Worm (Caenorhabditis elegans) whole organism, late embryonic: Measurements from ENCODE around the gene R160.6.

Experiments
- C08G9.2 ChIP-seq: sonication (generic microtip); optimal IDR thresholded peaks from 2 replicates; lab custom pipeline; 2016; ENCODE audit warnings: mild to moderate bottlenecking, missing genetic modification characterization, moderate library complexity, missing compliant biosample characterization
- F13H6.1 ChIP-seq: sonication (generic microtip); optimal IDR thresholded peaks from 2 replicates; lab custom pipeline; 2016; ENCODE audit warnings: missing genetic modification characterization, missing compliant biosample characterization
- T23F11.4 ChIP-seq: fragments of 200-800 bp; sonication (Bioruptor generic); optimal IDR thresholded peaks from 2 replicates; lab custom pipeline; 2018; ENCODE audit warnings: mild to moderate bottlenecking, missing genetic modification characterization, missing compliant biosample characterization
- Y22D7AL.16 ChIP-seq: sonication (generic microtip); optimal IDR thresholded peaks from 2 replicates; lab custom pipeline; 2016; ENCODE audit warnings: missing genetic modification characterization, missing compliant biosample characterization
- ahr-1 ChIP-seq: sonication (generic microtip); optimal IDR thresholded peaks from 2 replicates; lab custom pipeline; 2016; ENCODE audit warnings: missing genetic modification characterization, missing compliant biosample characterization
- ama-1 ChIP-seq: fragments of 150-350 bp; optimal IDR thresholded peaks from 2 replicates; lab custom pipeline; 2014
- ceh-14 ChIP-seq: sonication (generic microtip); optimal IDR thresholded peaks from 2 replicates; lab custom pipeline; 2016; ENCODE audit warnings: missing genotype, missing genetic modification characterization, missing compliant biosample characterization
- ceh-18 ChIP-seq: sonication (generic microtip); optimal IDR thresholded peaks from 2 replicates; lab custom pipeline; 2016; ENCODE audit warnings: missing genetic modification characterization, missing compliant biosample characterization
- ceh-19 ChIP-seq: fragments of 200-800 bp; sonication (Bioruptor generic); optimal IDR thresholded peaks from 2 replicates; lab custom pipeline; 2018; ENCODE audit warnings: mild to moderate bottlenecking, missing genetic modification characterization, missing compliant biosample characterization
- ceh-2 ChIP-seq: sonication (generic microtip); optimal IDR thresholded peaks from 2 replicates; lab custom pipeline; 2016; ENCODE audit warnings: missing genotype, missing genetic modification characterization, missing compliant biosample characterization
- ceh-30 ChIP-seq: fragments of 150-350 bp; optimal IDR thresholded peaks from 2 replicates; lab custom pipeline; 2014; ENCODE audit warnings: missing biosample characterization, missing genetic modification characterization
- ceh-34 ChIP-seq: sonication (generic microtip); optimal IDR thresholded peaks from 2 replicates; lab custom pipeline; 2016; ENCODE audit warnings: mild to moderate bottlenecking, missing genetic modification characterization, missing compliant biosample characterization
- ceh-48 ChIP-seq: sonication (generic microtip); optimal IDR thresholded peaks from 2 replicates; lab custom pipeline; 2016; ENCODE audit warnings: missing genetic modification characterization, inconsistent platforms, missing compliant biosample characterization
- ceh-6 ChIP-seq: fragments of 200-800 bp; sonication (Bioruptor generic); optimal IDR thresholded peaks from 2 replicates; lab custom pipeline; 2018; ENCODE audit warnings: mild to moderate bottlenecking, missing genetic modification characterization, missing compliant biosample characterization
- dve-1 ChIP-seq: sonication (generic microtip); optimal IDR thresholded peaks from 2 replicates; lab custom pipeline; 2017; ENCODE audit warnings: antibody characterized with exemption, mild to moderate bottlenecking, missing genetic modification characterization, missing compliant biosample characterization
- elt-2 ChIP-seq: sonication (generic microtip); optimal IDR thresholded peaks from 2 replicates; lab custom pipeline; 2016; ENCODE audit warnings: missing genetic modification reagents, missing genetic modification characterization, missing compliant biosample characterization
- ets-4 ChIP-seq: sonication (generic microtip); optimal IDR thresholded peaks from 2 replicates; lab custom pipeline; 2016; ENCODE audit warnings: missing genetic modification characterization, missing compliant biosample characterization
- fax-1 ChIP-seq: sonication (generic microtip); optimal IDR thresholded peaks from 2 replicates; lab custom pipeline; 2016; ENCODE audit warnings: missing genotype, missing genetic modification characterization, missing compliant biosample characterization
- fkh-10 ChIP-seq: fragments of 150-350 bp; optimal IDR thresholded peaks from 2 replicates; lab custom pipeline; 2014; ENCODE audit warnings: missing biosample characterization, missing genetic modification reagents, missing genetic modification characterization
- fkh-6 ChIP-seq: sonication (generic microtip); optimal IDR thresholded peaks from 2 replicates; lab custom pipeline; 2016; ENCODE audit warnings: missing genetic modification characterization, missing compliant biosample characterization
- hlh-30 ChIP-seq: sonication (generic microtip); optimal IDR thresholded peaks from 2 replicates; lab custom pipeline; 2017; ENCODE audit warnings: antibody characterized with exemption, missing genetic modification characterization, missing compliant biosample characterization; ENCODE audit not compliant: insufficient read depth
- hlh-8 ChIP-seq: sonication (generic microtip); optimal IDR thresholded peaks from 2 replicates; lab custom pipeline; 2016; ENCODE audit warnings: missing genotype, missing genetic modification characterization, missing compliant biosample characterization
- madf-2 ChIP-seq: sonication (generic microtip); optimal IDR thresholded peaks from 2 replicates; lab custom pipeline; 2017; ENCODE audit warnings: missing genetic modification characterization, missing compliant biosample characterization
- mec-3 ChIP-seq: sonication (generic microtip); optimal IDR thresholded peaks from 2 replicates; lab custom pipeline; 2016; ENCODE audit warnings: borderline replicate concordance, missing genetic modification characterization, missing compliant biosample characterization
- nfya-1 ChIP-seq: sonication (generic microtip); optimal IDR thresholded peaks from 2 replicates; lab custom pipeline; 2017; ENCODE audit warnings: missing genetic modification characterization, mild to moderate bottlenecking, missing compliant biosample characterization, antibody characterized with exemption, moderate library complexity
- nhr-11 ChIP-seq: fragments of 150-350 bp; optimal IDR thresholded peaks from 2 replicates; lab custom pipeline; 2014; ENCODE audit warnings: missing biosample characterization, missing genetic modification characterization
- npax-4 ChIP-seq: sonication (generic microtip); optimal IDR thresholded peaks from 2 replicates; lab custom pipeline; 2016; ENCODE audit warnings: missing genetic modification characterization, missing compliant biosample characterization
- pat-9 ChIP-seq: fragments of 200-800 bp; sonication (Bioruptor generic); optimal IDR thresholded peaks from 2 replicates; lab custom pipeline; 2018; ENCODE audit warnings: mild to moderate bottlenecking, missing genetic modification characterization, moderate library complexity, missing compliant biosample characterization
- pax-1 ChIP-seq: fragments of 150-350 bp; optimal IDR thresholded peaks from 2 replicates; lab custom pipeline; 2014; ENCODE audit warnings: missing biosample characterization, missing genetic modification characterization
- pha-2 ChIP-seq: sonication (generic microtip); optimal IDR thresholded peaks from 2 replicates; lab custom pipeline; 2017; ENCODE audit warnings: mild to moderate bottlenecking, missing genetic modification characterization, missing compliant biosample characterization
- pha-4 ChIP-seq: fragments of 150-350 bp; optimal IDR thresholded peaks from 2 replicates; lab custom pipeline; 2018; ENCODE audit warnings: missing biosample characterization, missing genetic modification reagents, missing genetic modification characterization
- pqm-1 ChIP-seq: sonication (generic microtip); optimal IDR thresholded peaks from 2 replicates; lab custom pipeline; 2016; ENCODE audit warnings: missing genetic modification characterization, missing compliant biosample characterization
- pros-1 ChIP-seq: fragments of 150-350 bp; optimal IDR thresholded peaks from 2 replicates; lab custom pipeline; 2014; ENCODE audit warnings: missing biosample characterization, missing genetic modification reagents, missing genetic modification characterization
- ref-2 ChIP-seq: sonication (generic microtip); optimal IDR thresholded peaks from 2 replicates; lab custom pipeline; 2016; ENCODE audit warnings: missing genetic modification characterization, missing compliant biosample characterization
- rnt-1 ChIP-seq: sonication (generic microtip); optimal IDR thresholded peaks from 2 replicates; lab custom pipeline; 2016; ENCODE audit warnings: missing genetic modification characterization, missing compliant biosample characterization
- sdc-2 ChIP-seq: sonication (generic microtip); optimal IDR thresholded peaks from 2 replicates; lab custom pipeline; 2016; ENCODE audit warnings: missing genotype, missing genetic modification characterization, missing compliant biosample characterization
- sox-4 ChIP-seq: sonication (generic microtip); optimal IDR thresholded peaks from 2 replicates; lab custom pipeline; 2017; ENCODE audit warnings: mild to moderate bottlenecking, missing genetic modification characterization, inconsistent platforms, missing compliant biosample characterization
- syd-9 ChIP-seq: sonication (generic microtip); optimal IDR thresholded peaks from 2 replicates; lab custom pipeline; 2016; ENCODE audit warnings: mild to moderate bottlenecking, missing genetic modification characterization, moderate library complexity, missing compliant biosample characterization
- tbx-2 ChIP-seq: sonication (generic microtip); optimal IDR thresholded peaks from 2 replicates; lab custom pipeline; 2016; ENCODE audit warnings: missing genetic modification characterization, missing compliant biosample characterization
- tbx-7 ChIP-seq: sonication (generic microtip); optimal IDR thresholded peaks from 2 replicates; lab custom pipeline; 2016; ENCODE audit warnings: missing genotype, missing genetic modification characterization, missing compliant biosample characterization
- ttx-3 ChIP-seq: sonication (generic microtip); optimal IDR thresholded peaks from 2 replicates; lab custom pipeline; 2016; ENCODE audit warnings: missing genetic modification reagents, missing genetic modification characterization, missing compliant biosample characterization
- unc-55 ChIP-seq: sonication (generic microtip); optimal IDR thresholded peaks from 2 replicates; lab custom pipeline; 2017; ENCODE audit warnings: missing biosample characterization, missing genetic modification reagents, missing genetic modification characterization
- unc-86 ChIP-seq: sonication (generic microtip); optimal IDR thresholded peaks from 2 replicates; lab custom pipeline; 2016; ENCODE audit warnings: missing genetic modification characterization, missing compliant biosample characterization
- zip-5 ChIP-seq: sonication (generic microtip); optimal IDR thresholded peaks from 2 replicates; lab custom pipeline; 2016; ENCODE audit warnings: missing genetic modification characterization, missing compliant biosample characterization
- ztf-16 ChIP-seq: sonication (generic microtip); optimal IDR thresholded peaks from 2 replicates; lab custom pipeline; 2017; ENCODE audit warnings: missing genetic modification characterization, missing compliant biosample characterization

R160.6 gene

DNA sequence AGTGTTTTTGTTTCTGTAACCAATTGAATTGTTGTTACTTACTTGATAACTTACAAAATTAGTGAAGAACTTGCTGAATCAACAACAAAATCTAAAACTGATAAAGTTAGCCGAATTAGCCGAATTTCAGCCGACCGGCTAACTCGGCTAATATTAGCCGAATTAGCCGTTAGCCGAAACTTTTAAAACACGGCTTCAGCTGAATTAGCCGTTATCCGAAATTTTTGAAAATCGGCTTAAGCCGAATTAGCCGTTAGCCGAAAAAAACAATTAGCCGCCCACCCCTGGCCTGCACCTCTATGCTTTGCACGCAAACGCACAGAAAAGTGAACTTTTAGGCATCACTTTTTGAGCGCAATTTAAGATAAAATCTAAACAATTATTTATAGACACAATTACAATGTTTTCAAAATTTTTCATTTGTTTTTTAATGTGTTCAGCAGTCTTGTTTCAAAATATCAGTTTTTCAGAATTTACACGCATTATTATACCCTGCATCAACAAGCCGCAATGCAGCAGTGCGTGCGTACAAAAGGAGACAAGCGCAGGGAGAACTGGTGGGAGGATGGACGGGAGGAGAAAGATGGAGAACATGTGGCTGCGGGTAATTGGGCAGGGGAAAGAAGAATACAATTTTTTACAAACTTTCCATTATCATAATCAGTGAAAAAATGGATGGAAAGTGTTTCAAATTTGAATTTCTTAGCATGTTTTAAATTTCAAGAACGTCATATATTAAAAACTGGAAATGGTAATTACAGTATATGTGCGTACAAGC lies 22.2 kb upstream of the R160.6 start (continued):
- TF ChIP-seq tbx-7 (no peak), ama-1 (no peak), unc-55 (GFP tag; lab: Kevin White, UChicago) (no peak), Y22D7AL.16 (no peak), pat-9 (tag; lab: Kevin White, UChicago) (no peak), fkh-10 (no peak), nhr-11 (tag; lab: Kevin White, UChicago) (no peak), ttx-3 (tag; lab: Kevin White, UChicago) (no peak), sox-4 (tag; lab: Kevin White, UChicago) (no peak), mec-3 (tag; lab: Kevin White, UChicago) (no peak), pha-2 (no peak), madf-2 (tag; lab: Kevin White, UChicago) (no peak), fkh-6 (tag; lab: Kevin White, UChicago) (no peak), ceh-30 (no peak), pqm-1 (tag; lab: Kevin White, UChicago) (no peak), ceh-48 (no peak), ceh-19 (GFP tag; lab: Kevin White, UChicago) (no peak), ets-4 (tag; lab: Kevin White, UChicago) (peak; percentile 41), ref-2 (tag; lab: Kevin White, UChicago) (peak; percentile 33), nfya-1 (peak; percentile 58), T23F11.4 (GFP tag; lab: Kevin White, UChicago) (no peak), ahr-1 (tag; lab: Kevin White, UChicago) (no peak), hlh-30 (tag; lab: Kevin White, UChicago) (no peak), C08G9.2 (tag; lab: Kevin White, UChicago) (no peak), zip-5 (tag; lab: Kevin White, UChicago) (no peak)

- no peak for TF ChIP-seq T23F11.4 (GFP tag; lab: Kevin White, UChicago)
- no peak for TF ChIP-seq elt-2 (tag; lab: Kevin White, UChicago)
- no peak for TF ChIP-seq pha-4 (tag; lab: Kevin White, UChicago)
- no peak for TF ChIP-seq rnt-1
- no peak for TF ChIP-seq pqm-1 (tag; lab: Kevin White, UChicago)
- no peak for TF ChIP-seq ceh-30
Measured at ce11 chrX:4391680-4392079, 18.7 kb upstream of the R160.6 start.

- TF ChIP-seq fax-1 (peak; percentile 2), T23F11.4 (GFP tag; lab: Kevin White, UChicago) (no peak), ceh-34 (tag; lab: Kevin White, UChicago) (peak; percentile 90), hlh-8 (peak; percentile 40), tbx-2 (tag; lab: Kevin White, UChicago) (peak; percentile 86), elt-2 (tag; lab: Kevin White, UChicago) (peak; percentile 71), ceh-18 (peak; percentile 94), ceh-30 (peak; percentile 43), pha-2 (no peak), nhr-11 (tag; lab: Kevin White, UChicago) (no peak), nfya-1 (peak; percentile 97), npax-4 (tag; lab: Kevin White, UChicago) (no peak), syd-9 (tag; lab: Kevin White, UChicago) (peak; percentile 66), rnt-1 (peak; percentile 87), pqm-1 (tag; lab: Kevin White, UChicago) (peak; percentile 32), ceh-6 (GFP tag; lab: Kevin White, UChicago) (no peak), dve-1 (tag; lab: Kevin White, UChicago) (peak; percentile 82), unc-86 (peak; percentile 3), C08G9.2 (tag; lab: Kevin White, UChicago) (no peak), ztf-16 (tag; lab: Kevin White, UChicago) (peak; percentile 45), unc-55 (GFP tag; lab: Kevin White, UChicago) (peak; percentile 90), F13H6.1 (tag; lab: Kevin White, UChicago) (peak; percentile 67), ceh-14 (peak; percentile 65), mec-3 (tag; lab: Kevin White, UChicago) (no peak), pros-1 (peak; percentile 90), ttx-3 (tag; lab: Kevin White, UChicago) (no peak), ceh-48 (no peak), ceh-2 (tag; lab: Kevin White, UChicago) (peak; percentile 15), ets-4 (tag; lab: Kevin White, UChicago) (peak; percentile 51), fkh-6 (tag; lab: Kevin White, UChicago) (no peak), hlh-30 (tag; lab: Kevin White, UChicago) (peak; percentile 93), sdc-2 (peak; percentile 94), pax-1 (tag; lab: Kevin White, UChicago) (peak; percentile 62)
Measured at ce11 chrX:4388834-4389409, 15.9 kb upstream of the R160.6 start, which contains the start of gene dpy-23. dpy-23 (plus strand) TSS chrX:4389359.
